Worm (Caenorhabditis elegans): ENCODE data around the gene F58F12.2.

The F58F12.2 gene

ce11 chrII:6409098-6409497 is 21.3 kb upstream of the F58F12.2 start:
- TF ChIP-seq snpc-4 (GFP tag; optimal IDR thresholded peaks at IDR 0.05) (no peak), snpc-4 (tag; optimal IDR thresholded peaks at IDR 0.05) (no peak), B0336.3 (GFP tag; IDR thresholded peaks at IDR 0.05) (no peak), nhr-120 (GFP tag; IDR thresholded peaks at IDR 0.05) (no peak), F33H1.4 (GFP tag; IDR thresholded peaks at IDR 0.05) (no peak), nfyb-1 (GFP tag; IDR thresholded peaks at IDR 0.05) (no peak), tbp1 (GFP tag; optimal IDR thresholded peaks at IDR 0.05) (no peak), sdz-38 (tag; optimal IDR thresholded peaks at IDR 0.05) (no peak), rpc-1 (optimal IDR thresholded peaks at IDR 0.05) (no peak), rpc-1 (tag; optimal IDR thresholded peaks at IDR 0.05) (no peak), dpl-1 (GFP tag; optimal IDR thresholded peaks at IDR 0.05) (no peak)

ce11 chrII:6407279-6407678 is 19.4 kb upstream of the F58F12.2 start, which contains the start of gene spp-11:
Gene spp-11 (minus strand): TSS chrII:6407379.
- no peak for TF ChIP-seq B0035.1 (tag; optimal IDR thresholded peaks at IDR 0.05)
- TF ChIP-seq dox-1 (GFP tag; IDR thresholded peaks at IDR 0.05) = no peak
- TF ChIP-seq hlh-12 (tag; optimal IDR thresholded peaks at IDR 0.05) = no peak
- no peak for TF ChIP-seq bed-1 (GFP tag; IDR thresholded peaks at IDR 0.05)
- no peak for TF ChIP-seq F49E8.2 (tag; optimal IDR thresholded peaks at IDR 0.05; ENCODE audit: insufficient read depth)
- TF ChIP-seq ama-1 (optimal IDR thresholded peaks at IDR 0.05) = no peak
- TF ChIP-seq ama-1 (GFP tag; optimal IDR thresholded peaks at IDR 0.05) = no peak

- TF ChIP-seq lag-1 (GFP tag; IDR thresholded peaks at IDR 0.05) (no peak), madf-6 (GFP tag; IDR thresholded peaks at IDR 0.05) (no peak), hsf-1 (GFP tag; IDR thresholded peaks at IDR 0.05) (no peak), Y67H2A.10 (GFP tag; conservative IDR thresholded peaks at IDR 0.05) (no peak), D2030.7 (GFP tag; IDR thresholded peaks at IDR 0.05) (no peak), snpc-3.4 (tag; optimal IDR thresholded peaks at IDR 0.05) (no peak), F52B5.7 (tag; optimal IDR thresholded peaks at IDR 0.05) (no peak), lsl-1 (GFP tag; optimal IDR thresholded peaks at IDR 0.05) (no peak), unc-62 (GFP tag; optimal IDR thresholded peaks at IDR 0.05) (no peak), akir-1 (GFP tag; optimal IDR thresholded peaks at IDR 0.05) (no peak), hlh-12 (tag; optimal IDR thresholded peaks at IDR 0.05) (no peak), cebp-2 (GFP tag; IDR thresholded peaks at IDR 0.05) (no peak), snpc-1.1 (tag; optimal IDR thresholded peaks at IDR 0.05; ENCODE audit: insufficient read depth) (no peak), nfyb-1 (GFP tag; IDR thresholded peaks at IDR 0.05) (no peak), mes-4 (tag; optimal IDR thresholded peaks at IDR 0.05) (no peak), die-1 (tag; optimal IDR thresholded peaks at IDR 0.05) (no peak), egrh-3 (GFP tag; IDR thresholded peaks at IDR 0.05) (no peak), ceh-91 (GFP tag; IDR thresholded peaks at IDR 0.05) (no peak), C06A6.2 (GFP tag; conservative IDR thresholded peaks at IDR 0.05) (no peak)
Observed at ce11 chrII:6403233-6403632, 15.4 kb upstream of the F58F12.2 start, which contains the start of gene T25D10.1. Gene T25D10.1 (plus strand): TSS chrII:6403401.

ce11 chrII:6401649-6402048 is 13.8 kb upstream of the F58F12.2 start, which contains the start of gene btb-2:
Gene btb-2 (plus strand): TSS chrII:6401949.
- no peak for TF ChIP-seq hlh-12 (tag; optimal IDR thresholded peaks at IDR 0.05)
- no peak for TF ChIP-seq B0035.1 (tag; optimal IDR thresholded peaks at IDR 0.05)
- no peak for TF ChIP-seq F57A8.1 (GFP tag; optimal IDR thresholded peaks at IDR 0.05)
- TF ChIP-seq cebp-1 (GFP tag; IDR thresholded peaks at IDR 0.05) = no peak
- TF ChIP-seq cebp-1 (tag; optimal IDR thresholded peaks at IDR 0.05) = no peak
- TF ChIP-seq aptf-3 (GFP tag; IDR thresholded peaks at IDR 0.05) = no peak
- TF ChIP-seq lir-1 (GFP tag; conservative IDR thresholded peaks at IDR 0.05) = no peak
- TF ChIP-seq C17E4.6 (GFP tag; IDR thresholded peaks at IDR 0.05) = no peak
- TF ChIP-seq tlf-1 (GFP tag; optimal IDR thresholded peaks at IDR 0.05) = no peak
- TF ChIP-seq F37B4.10 (GFP tag; IDR thresholded peaks at IDR 0.05) = no peak
- no peak for TF ChIP-seq let-526 (GFP tag; IDR thresholded peaks at IDR 0.05)
- TF ChIP-seq T26A5.8 (tag; optimal IDR thresholded peaks at IDR 0.05) = no peak
- no peak for TF ChIP-seq hlh-26 (GFP tag; conservative IDR thresholded peaks at IDR 0.05)

All from whole organism, young adult.